Worm (Caenorhabditis elegans) whole organism, L4 larva: ENCODE results near the gene abhd-12.

Source experiments
- F10B5.3 ChIP-seq: sonication (generic microtip); optimal IDR thresholded peaks from 2 replicates; lab custom pipeline; 2016; ENCODE audit warnings: mild to moderate bottlenecking, missing genetic modification characterization, missing compliant biosample characterization
- F26F4.8 ChIP-seq: fragments of 200-800 bp; sonication (Bioruptor generic); conservative IDR thresholded peaks from 2 replicates; pipeline ENCODE4 v1.3.6; 2022; ENCODE audit warnings: missing genetic modification characterization, missing compliant biosample characterization
- F37D6.2 ChIP-seq: sonication (generic microtip); optimal IDR thresholded peaks from 2 replicates; lab custom pipeline; 2016; ENCODE audit warnings: mild to moderate bottlenecking, missing genetic modification characterization, missing compliant biosample characterization
- F49E8.2 ChIP-seq: sonication (generic microtip); optimal IDR thresholded peaks from 2 replicates; lab custom pipeline; 2016; ENCODE audit warnings: missing compliant biosample characterization, mild to moderate bottlenecking, missing genetic modification characterization, borderline replicate concordance
- T20F7.1 ChIP-seq: fragments of 200-800 bp; sonication (Bioruptor generic); optimal IDR thresholded peaks from 2 replicates; lab custom pipeline; 2018; ENCODE audit warnings: mild to moderate bottlenecking, missing genetic modification characterization, missing compliant biosample characterization
- T26A8.4 ChIP-seq: fragments of 200-800 bp; sonication (Bioruptor generic); IDR thresholded peaks from 2 replicates; pipeline ENCODE4 v1.3.6; 2022; ENCODE audit warnings: missing genetic modification characterization, missing compliant biosample characterization
- ZK337.2 ChIP-seq: fragments of 200-800 bp; sonication (Bioruptor generic); IDR thresholded peaks from 2 replicates; pipeline ENCODE4 v1.3.6; 2022; ENCODE audit warnings: missing genetic modification reagents, missing genetic modification characterization, missing compliant biosample characterization
- ZK546.5 ChIP-seq, 2 experiments: sonication (generic microtip); optimal IDR thresholded peaks; 2 replicates each; lab custom pipeline; 2017; ENCODE audit warnings: missing biosample characterization in 2 of 2, missing genetic modification characterization in 2 of 2
- attf-4 ChIP-seq: sonication (generic microtip); optimal IDR thresholded peaks from 3 replicates; lab custom pipeline; 2017; ENCODE audit warnings: missing biosample characterization, missing genetic modification characterization
- ceh-32 ChIP-seq: sonication (generic microtip); optimal IDR thresholded peaks from 2 replicates; lab custom pipeline; 2016; ENCODE audit warnings: mild to moderate bottlenecking, missing genetic modification characterization, missing compliant biosample characterization; ENCODE audit not compliant: poor library complexity
- ceh-44 ChIP-seq: fragments of 200-800 bp; sonication (Bioruptor generic); IDR thresholded peaks from 2 replicates; pipeline ENCODE4 v1.3.6; 2022; ENCODE audit warnings: missing genetic modification reagents, missing genetic modification characterization, missing compliant biosample characterization
- ceh-62 ChIP-seq: sonication (generic microtip); optimal IDR thresholded peaks from 2 replicates; lab custom pipeline; 2017; ENCODE audit warnings: missing biosample characterization, missing genetic modification characterization
- ceh-82 ChIP-seq: sonication (generic microtip); optimal IDR thresholded peaks from 2 replicates; lab custom pipeline; 2017; ENCODE audit warnings: missing biosample characterization, missing genetic modification characterization
- ces-1 ChIP-seq: fragments of 150-350 bp; sonication (generic microtip); optimal IDR thresholded peaks from 4 replicates; lab custom pipeline; 2014; ENCODE audit warnings: missing biosample characterization, missing genetic modification reagents, missing genetic modification characterization
- cey-2 ChIP-seq: sonication (generic microtip); optimal IDR thresholded peaks from 3 replicates; lab custom pipeline; 2017; ENCODE audit warnings: missing genetic modification characterization, mild to moderate bottlenecking, missing compliant biosample characterization, antibody characterized with exemption, borderline replicate concordance; ENCODE audit not compliant: insufficient read depth
- daf-12 ChIP-seq: fragments of 150-350 bp; optimal IDR thresholded peaks from 2 replicates; lab custom pipeline; 2014; ENCODE audit warnings: missing biosample characterization, missing genetic modification reagents, missing genetic modification characterization
- daf-16 ChIP-seq, 3 experiments: sonication (generic microtip); optimal IDR thresholded peaks; 2 replicates each; lab custom pipeline; 2016 to 2017; ENCODE audit warnings: missing genetic modification characterization in 3 of 3, missing genetic modification reagents in 3 of 3, mild to moderate bottlenecking in 2 of 3, missing compliant biosample characterization in 2 of 3, missing biosample characterization in 1 of 3, moderate library complexity in 1 of 3
- dmd-8 ChIP-seq: fragments of 200-800 bp; sonication (Bioruptor generic); IDR thresholded peaks from 2 replicates; pipeline ENCODE4 v1.3.6; 2022; ENCODE audit warnings: missing genetic modification characterization, missing compliant biosample characterization
- duxl-1 ChIP-seq: sonication (generic microtip); optimal IDR thresholded peaks from 2 replicates; lab custom pipeline; 2016; ENCODE audit warnings: mild to moderate bottlenecking, missing genetic modification characterization, moderate library complexity, missing compliant biosample characterization; ENCODE audit not compliant: poor library complexity
- egl-27 ChIP-seq: sonication (generic microtip); optimal IDR thresholded peaks from 3 replicates; lab custom pipeline; 2017; ENCODE audit warnings: missing biosample characterization, missing genetic modification reagents, missing genetic modification characterization
- fkh-10 ChIP-seq: fragments of 150-350 bp; optimal IDR thresholded peaks from 2 replicates; lab custom pipeline; 2014; ENCODE audit warnings: missing biosample characterization, missing genetic modification reagents, missing genetic modification characterization
- fos-1 ChIP-seq: fragments of 150-350 bp; optimal IDR thresholded peaks from 2 replicates; lab custom pipeline; 2014; ENCODE audit warnings: missing biosample characterization, missing genetic modification characterization
- gei-8 ChIP-seq: fragments of 200-800 bp; sonication (Bioruptor generic); optimal IDR thresholded peaks from 2 replicates; lab custom pipeline; 2018; ENCODE audit warnings: mild to moderate bottlenecking, missing genetic modification characterization, missing compliant biosample characterization
- hmg-1.1 ChIP-seq: fragments of 200-800 bp; sonication (Bioruptor generic); IDR thresholded peaks from 2 replicates; pipeline ENCODE4 v1.3.6; 2022; ENCODE audit warnings: missing genetic modification reagents, missing genetic modification characterization, missing compliant biosample characterization
- jun-1 ChIP-seq: fragments of 150-350 bp; optimal IDR thresholded peaks from 2 replicates; lab custom pipeline; 2014; ENCODE audit warnings: missing biosample characterization, missing genetic modification reagents, missing genetic modification characterization
- lim-7 ChIP-seq: fragments of 200-800 bp; sonication (Bioruptor generic); IDR thresholded peaks from 2 replicates; pipeline ENCODE4 v1.3.6; 2022; ENCODE audit warnings: missing genetic modification characterization, missing compliant biosample characterization
- lin-38 ChIP-seq: fragments of 200-800 bp; sonication (Bioruptor generic); IDR thresholded peaks from 2 replicates; pipeline ENCODE4 v1.3.6; 2022; ENCODE audit warnings: missing genetic modification reagents, missing genetic modification characterization, missing compliant biosample characterization
- madf-5 ChIP-seq, 2 experiments: fragments of 200-800 bp; sonication (Bioruptor generic); IDR thresholded peaks; 2 replicates each; pipeline ENCODE4 v1.3.6; 2022; ENCODE audit warnings: missing compliant biosample characterization in 2 of 2, missing genetic modification characterization in 2 of 2
- madf-9 ChIP-seq: fragments of 200-800 bp; sonication (Bioruptor generic); conservative IDR thresholded peaks from 2 replicates; pipeline ENCODE4 v1.3.6; 2022; ENCODE audit warnings: missing genetic modification reagents, missing genetic modification characterization, missing compliant biosample characterization
- mxl-2 ChIP-seq: fragments of 200-800 bp; sonication (Bioruptor generic); conservative IDR thresholded peaks from 2 replicates; pipeline ENCODE4 v1.3.6; 2022; ENCODE audit warnings: missing genetic modification reagents, missing genetic modification characterization, missing compliant biosample characterization
- nhr-10 ChIP-seq: fragments of 150-350 bp; optimal IDR thresholded peaks from 2 replicates; lab custom pipeline; 2014; ENCODE audit warnings: missing biosample characterization, missing genetic modification characterization
- nhr-11 ChIP-seq: fragments of 150-350 bp; optimal IDR thresholded peaks from 2 replicates; lab custom pipeline; 2014; ENCODE audit warnings: missing biosample characterization, missing genetic modification characterization
- nhr-237 ChIP-seq: sonication (generic microtip); optimal IDR thresholded peaks from 2 replicates; lab custom pipeline; 2017; ENCODE audit warnings: missing biosample characterization, missing genetic modification characterization
- nhr-28 ChIP-seq: fragments of 150-350 bp; optimal IDR thresholded peaks from 2 replicates; lab custom pipeline; 2014; ENCODE audit warnings: missing biosample characterization, missing genetic modification characterization
- nhr-41 ChIP-seq: fragments of 200-800 bp; sonication (Bioruptor generic); IDR thresholded peaks from 2 replicates; pipeline ENCODE4 v1.3.6; 2022; ENCODE audit warnings: missing genetic modification reagents, missing genetic modification characterization, missing compliant biosample characterization
- nhr-42 ChIP-seq: fragments of 200-800 bp; sonication (Bioruptor generic); IDR thresholded peaks from 2 replicates; pipeline ENCODE4 v1.3.6; 2022; ENCODE audit warnings: missing genetic modification characterization, missing compliant biosample characterization
- nhr-48 ChIP-seq: sonication (generic microtip); optimal IDR thresholded peaks from 2 replicates; lab custom pipeline; 2016; ENCODE audit warnings: mild to moderate bottlenecking, missing genetic modification characterization, missing compliant biosample characterization
- nhr-6 ChIP-seq: fragments of 150-350 bp; optimal IDR thresholded peaks from 2 replicates; lab custom pipeline; 2014; ENCODE audit warnings: missing biosample characterization, missing genetic modification characterization
- nhr-76 ChIP-seq: fragments of 150-350 bp; optimal IDR thresholded peaks from 2 replicates; lab custom pipeline; 2014; ENCODE audit warnings: missing biosample characterization, missing genetic modification characterization
- php-3 ChIP-seq: fragments of 200-800 bp; sonication (Bioruptor generic); IDR thresholded peaks from 2 replicates; pipeline ENCODE4 v1.3.6; 2022; ENCODE audit warnings: missing genetic modification reagents, missing genetic modification characterization, missing compliant biosample characterization
- rbr-2 ChIP-seq: sonication (generic microtip); optimal IDR thresholded peaks from 2 replicates; lab custom pipeline; 2016; ENCODE audit warnings: missing genotype, missing genetic modification characterization, missing compliant biosample characterization
- saeg-2 ChIP-seq: fragments of 200-800 bp; sonication (Bioruptor generic); IDR thresholded peaks from 2 replicates; pipeline ENCODE4 v1.3.6; 2022; ENCODE audit warnings: missing genetic modification reagents, missing genetic modification characterization, missing compliant biosample characterization
- sdz-12 ChIP-seq: fragments of 200-800 bp; sonication (Bioruptor generic); optimal IDR thresholded peaks from 2 replicates; lab custom pipeline; 2018; ENCODE audit warnings: mild to moderate bottlenecking, missing genetic modification characterization, missing compliant biosample characterization
- skn-1 ChIP-seq: fragments of 150-350 bp; optimal IDR thresholded peaks from 2 replicates; lab custom pipeline; 2014; ENCODE audit warnings: missing biosample characterization, missing genetic modification characterization
- spr-3 ChIP-seq: fragments of 200-800 bp; sonication (Bioruptor generic); optimal IDR thresholded peaks from 2 replicates; lab custom pipeline; 2018; ENCODE audit warnings: mild to moderate bottlenecking, missing genetic modification characterization, missing compliant biosample characterization
- tag-97 ChIP-seq: fragments of 200-800 bp; sonication (Bioruptor generic); IDR thresholded peaks from 2 replicates; pipeline ENCODE4 v1.3.6; 2022; ENCODE audit warnings: missing genetic modification characterization, missing compliant biosample characterization
- unc-39 ChIP-seq: sonication (generic microtip); optimal IDR thresholded peaks from 2 replicates; lab custom pipeline; 2017; ENCODE audit warnings: missing biosample characterization, missing genetic modification characterization
- unc-62 ChIP-seq, 3 experiments: fragments of 150-350 bp in 1 of 3; sonication (generic microtip); optimal IDR thresholded peaks in 2 of 3; peaks in 1 of 3; 1 replicate in 1 of 3; 2 replicates in 2 of 3; lab custom pipeline; 2014 to 2017; ENCODE audit warnings: missing biosample characterization in 3 of 3, missing genetic modification characterization in 3 of 3, missing genetic modification reagents in 3 of 3, missing genotype in 1 of 3
- vab-7 ChIP-seq: fragments of 200-800 bp; sonication (Bioruptor generic); IDR thresholded peaks from 2 replicates; pipeline ENCODE4 v1.3.6; 2022; ENCODE audit warnings: missing genetic modification reagents, missing genetic modification characterization, missing compliant biosample characterization
- zip-11 ChIP-seq: fragments of 200-800 bp; sonication (Bioruptor generic); IDR thresholded peaks from 2 replicates; pipeline ENCODE4 v1.3.6; 2022; ENCODE audit warnings: missing genetic modification characterization, missing compliant biosample characterization
- ztf-11 ChIP-seq: fragments of 150-350 bp; optimal IDR thresholded peaks from 2 replicates; lab custom pipeline; 2014; ENCODE audit warnings: missing biosample characterization, missing genetic modification characterization
- ztf-7 ChIP-seq: fragments of 150-350 bp; optimal IDR thresholded peaks from 2 replicates; lab custom pipeline; 2014; ENCODE audit warnings: missing biosample characterization, missing genetic modification characterization

abhd-12 gene

DNA sequence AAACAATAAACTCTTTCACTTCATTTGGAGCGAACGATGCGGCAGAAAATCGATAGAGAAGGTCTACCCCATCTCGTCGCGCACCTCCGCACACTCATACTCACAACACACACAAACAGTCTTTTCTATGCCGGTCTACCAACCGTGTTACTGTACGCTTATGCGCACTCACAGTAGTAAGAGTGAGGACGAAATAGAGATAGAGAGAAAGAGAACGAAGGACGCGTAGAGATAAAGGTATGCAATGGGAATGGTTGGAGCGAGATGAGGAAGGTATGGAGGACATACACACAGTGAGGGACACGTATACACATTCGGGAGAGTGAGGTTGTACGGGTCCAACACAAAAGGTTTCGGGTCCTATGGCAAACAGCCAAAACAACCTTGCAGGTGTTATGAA, 4.9 kb upstream of the abhd-12 start (continued):
- TF ChIP-seq mxl-2 (GFP tag; lab: Robert Waterston, UW) (no peak), nhr-11 (tag; lab: Kevin White, UChicago) (no peak), skn-1 (tag; lab: Kevin White, UChicago) (no peak), unc-39 (tag; lab: Kevin White, UChicago) (no peak), daf-12 (tag; lab: Kevin White, UChicago) (no peak), ZK546.5 (tag; optimal IDR thresholded peaks at IDR 0.05; lab: Kevin White, UChicago) (no peak), fos-1 (no peak), dmd-8 (GFP tag; lab: Robert Waterston, UW) (no peak), attf-4 (tag; lab: Kevin White, UChicago) (no peak), F26F4.8 (GFP tag; lab: Robert Waterston, UW) (no peak), lim-7 (GFP tag; lab: Robert Waterston, UW) (no peak), egl-27 (tag; lab: Kevin White, UChicago) (no peak), ces-1 (GFP tag; lab: Kevin White, UChicago) (no peak), duxl-1 (tag; lab: Kevin White, UChicago) (no peak), cey-2 (no peak), ceh-82 (tag; lab: Kevin White, UChicago) (no peak), vab-7 (GFP tag; lab: Robert Waterston, UW) (no peak), nhr-28 (peak; percentile 75), daf-16 (GFP tag; optimal IDR thresholded peaks at IDR 0.05; lab: Kevin White, UChicago) (no peak), daf-16 (tag; optimal IDR thresholded peaks at IDR 0.05; lab: Kevin White, UChicago) (peak; percentile 36), tag-97 (GFP tag; lab: Robert Waterston, UW) (no peak), madf-9 (GFP tag; lab: Robert Waterston, UW) (no peak), ztf-11 (tag; lab: Kevin White, UChicago) (no peak), nhr-48 (no peak), spr-3 (GFP tag; lab: Kevin White, UChicago) (no peak), nhr-76 (tag; lab: Kevin White, UChicago) (no peak), F49E8.2 (no peak), lin-38 (GFP tag; lab: Robert Waterston, UW) (no peak), unc-62 (GFP tag; optimal IDR thresholded peaks at IDR 0.05 in 1 of 2; lab: Kevin White, UChicago) (peak in 1 of 2 experiments; percentile 81), unc-62 (tag; optimal IDR thresholded peaks at IDR 0.05; lab: Kevin White, UChicago) (no peak), nhr-41 (no peak), sdz-12 (GFP tag; lab: Kevin White, UChicago) (no peak), nhr-6 (tag; lab: Kevin White, UChicago) (peak; percentile 41), rbr-2 (tag; lab: Kevin White, UChicago) (peak; percentile 21), T20F7.1 (no peak), saeg-2 (GFP tag; lab: Robert Waterston, UW) (no peak), zip-11 (GFP tag; lab: Robert Waterston, UW) (no peak), nhr-42 (no peak), gei-8 (GFP tag; lab: Kevin White, UChicago) (no peak), F10B5.3 (tag; lab: Kevin White, UChicago) (no peak), T26A8.4 (GFP tag; lab: Robert Waterston, UW) (0 out of 2 replicates have a peak, but pooled peaks have one; percentile 20), ceh-32 (tag; lab: Kevin White, UChicago) (no peak), fkh-10 (GFP tag; lab: Kevin White, UChicago) (no peak), ceh-44 (GFP tag; lab: Robert Waterston, UW) (no peak), nhr-237 (tag; lab: Kevin White, UChicago) (no peak), jun-1 (tag; lab: Kevin White, UChicago) (no peak), hmg-1.1 (peak; percentile 52; the same call in 1 of the 2 replicates), ztf-7 (tag; lab: Kevin White, UChicago) (no peak), ceh-62 (tag; lab: Kevin White, UChicago) (no peak), madf-5 (GFP tag; IDR thresholded peaks at IDR 0.05; lab: Robert Waterston, UW) (no peak), ZK337.2 (no peak), F37D6.2 (no peak), nhr-10 (no peak), php-3 (GFP tag; lab: Robert Waterston, UW) (no peak)
